Worm (Caenorhabditis elegans) whole organism, L1 larva: ENCODE results near the gene srw-57.
A peak's percentile ranks its signal among the peaks of the same experiment; 100 is the strongest.

ENCODE experiments used
- C16A3.4 ChIP-seq: fragments of 150-350 bp; optimal IDR thresholded peaks from 2 replicates; lab custom pipeline; 2014; ENCODE audit warnings: missing biosample characterization, missing genetic modification characterization
- F16B12.6 ChIP-seq: fragments of 150-350 bp; optimal IDR thresholded peaks from 2 replicates; lab custom pipeline; 2014; ENCODE audit warnings: missing biosample characterization, missing genetic modification characterization
- alr-1 ChIP-seq: fragments of 200-800 bp; sonication (Bioruptor generic); optimal IDR thresholded peaks from 2 replicates; lab custom pipeline; 2018; ENCODE audit warnings: borderline replicate concordance, mild to moderate bottlenecking, missing genetic modification characterization, missing compliant biosample characterization
- ama-1 ChIP-seq: fragments of 150-350 bp; optimal IDR thresholded peaks from 2 replicates; lab custom pipeline; 2014
- ceh-8 ChIP-seq: fragments of 200-800 bp; sonication (Bioruptor generic); optimal IDR thresholded peaks from 2 replicates; lab custom pipeline; 2018; ENCODE audit warnings: mild to moderate bottlenecking, missing genetic modification characterization, moderate library complexity, missing compliant biosample characterization
- ceh-82 ChIP-seq, 3 experiments: fragments of 150-350 bp in 1 of 3; sonication (generic microtip) in 2 of 3; optimal IDR thresholded peaks; 2 replicates each; lab custom pipeline; 2014 to 2017; ENCODE audit warnings: missing biosample characterization in 3 of 3, missing genetic modification characterization in 3 of 3
- ceh-90 ChIP-seq: sonication (generic microtip); optimal IDR thresholded peaks from 2 replicates; lab custom pipeline; 2016; ENCODE audit warnings: missing genetic modification characterization, missing compliant biosample characterization
- egl-13 ChIP-seq: sonication (generic microtip); optimal IDR thresholded peaks from 2 replicates; lab custom pipeline; 2016; ENCODE audit warnings: missing genotype, missing genetic modification reagents, missing genetic modification characterization, missing compliant biosample characterization
- egl-27 ChIP-seq, 2 experiments: fragments of 150-350 bp in 1 of 2; sonication (generic microtip); optimal IDR thresholded peaks; 3 replicates each; lab custom pipeline; 2017 to 2018; ENCODE audit warnings: missing biosample characterization in 2 of 2, missing genetic modification characterization in 2 of 2, missing genetic modification reagents in 2 of 2
- elt-3 ChIP-seq, 6 experiments: fragments of 150-350 bp in 1 of 6; sonication (generic microtip); optimal IDR thresholded peaks; 2 replicates each; lab custom pipeline; 2017 to 2018; ENCODE audit warnings: missing biosample characterization in 6 of 6, missing genetic modification characterization in 6 of 6, inconsistent platforms in 1 of 6
- fkh-10 ChIP-seq: sonication (generic microtip); optimal IDR thresholded peaks from 2 replicates; lab custom pipeline; 2017; ENCODE audit warnings: missing biosample characterization, missing genetic modification reagents, missing genetic modification characterization
- fkh-8 ChIP-seq: sonication (generic microtip); optimal IDR thresholded peaks from 2 replicates; lab custom pipeline; 2016; ENCODE audit warnings: mild to moderate bottlenecking, missing genetic modification characterization, missing compliant biosample characterization
- fos-1 ChIP-seq: fragments of 150-350 bp; optimal IDR thresholded peaks from 2 replicates; lab custom pipeline; 2014; ENCODE audit warnings: missing biosample characterization, missing genetic modification characterization
- grh-1 ChIP-seq: fragments of 200-800 bp; sonication (Bioruptor generic); IDR thresholded peaks from 2 replicates; pipeline ENCODE4 v1.3.6; 2022; ENCODE audit warnings: missing genetic modification reagents, missing genetic modification characterization, missing compliant biosample characterization
- hlh-4 ChIP-seq: sonication (generic microtip); optimal IDR thresholded peaks from 2 replicates; lab custom pipeline; 2016; ENCODE audit warnings: mild to moderate bottlenecking, missing genetic modification characterization, missing compliant biosample characterization
- hpl-2 ChIP-seq: fragments of 150-350 bp; optimal IDR thresholded peaks from 2 replicates; lab custom pipeline; 2014; ENCODE audit warnings: missing biosample characterization, missing genetic modification reagents, missing genetic modification characterization
- jun-1 ChIP-seq: fragments of 150-350 bp; optimal IDR thresholded peaks from 2 replicates; lab custom pipeline; 2014; ENCODE audit warnings: missing biosample characterization, missing genetic modification reagents, missing genetic modification characterization
- lin-13 ChIP-seq: fragments of 150-350 bp; optimal IDR thresholded peaks from 2 replicates; lab custom pipeline; 2014; ENCODE audit warnings: missing biosample characterization, missing genetic modification reagents, missing genetic modification characterization
- lin-14 ChIP-seq: fragments of 200-800 bp; sonication (Bioruptor generic); optimal IDR thresholded peaks from 2 replicates; lab custom pipeline; 2018; ENCODE audit warnings: mild to moderate bottlenecking, missing genetic modification characterization, moderate library complexity, missing compliant biosample characterization
- lin-15B ChIP-seq: fragments of 150-350 bp; sonication (generic microtip); optimal IDR thresholded peaks from 3 replicates; lab custom pipeline; 2014; ENCODE audit warnings: missing biosample characterization, missing genetic modification characterization
- lin-35 ChIP-seq, 2 experiments: fragments of 150-350 bp; optimal IDR thresholded peaks; 2 replicates each; lab custom pipeline; 2014; ENCODE audit warnings: missing biosample characterization in 2 of 2, missing genetic modification characterization in 2 of 2, missing genetic modification reagents in 2 of 2
- lin-39 ChIP-seq: fragments of 150-350 bp; optimal IDR thresholded peaks from 2 replicates; lab custom pipeline; 2014; ENCODE audit warnings: missing biosample characterization, missing genetic modification reagents, missing genetic modification characterization
- lsy-2 ChIP-seq, 2 experiments: fragments of 150-350 bp; optimal IDR thresholded peaks; 2 replicates each; lab custom pipeline; 2014; ENCODE audit warnings: missing biosample characterization in 2 of 2, missing genetic modification characterization in 2 of 2
- mdl-1 ChIP-seq, 2 experiments: fragments of 150-350 bp; optimal IDR thresholded peaks; 2 replicates each; lab custom pipeline; 2014 to 2017; ENCODE audit warnings: missing biosample characterization in 2 of 2, missing genetic modification characterization in 2 of 2, inconsistent platforms in 1 of 2
- nhr-11 ChIP-seq: fragments of 150-350 bp; optimal IDR thresholded peaks from 2 replicates; lab custom pipeline; 2014; ENCODE audit warnings: missing biosample characterization, missing genetic modification characterization
- nhr-19 ChIP-seq: fragments of 200-800 bp; sonication (Bioruptor generic); conservative IDR thresholded peaks from 2 replicates; pipeline ENCODE4 v1.3.6; 2022; ENCODE audit warnings: missing genetic modification characterization, missing compliant biosample characterization
- nhr-28 ChIP-seq: fragments of 150-350 bp; optimal IDR thresholded peaks from 2 replicates; lab custom pipeline; 2014; ENCODE audit warnings: missing biosample characterization, missing genetic modification characterization
- nhr-71 ChIP-seq: sonication (generic microtip); optimal IDR thresholded peaks from 2 replicates; lab custom pipeline; 2016; ENCODE audit warnings: mild to moderate bottlenecking, missing genetic modification characterization, moderate library complexity, missing compliant biosample characterization
- nhr-84 ChIP-seq: sonication (generic microtip); optimal IDR thresholded peaks from 2 replicates; lab custom pipeline; 2017; ENCODE audit warnings: missing biosample characterization, missing genetic modification characterization
- nhr-85 ChIP-seq: sonication (generic microtip); peaks from one replicate; lab custom pipeline; 2016; ENCODE audit warnings: missing genetic modification characterization, inconsistent platforms, missing compliant biosample characterization
- pag-3 ChIP-seq: sonication (generic microtip); optimal IDR thresholded peaks from 2 replicates; lab custom pipeline; 2017; ENCODE audit warnings: missing genetic modification characterization, mild to moderate bottlenecking, missing compliant biosample characterization, antibody characterized with exemption, borderline replicate concordance; ENCODE audit not compliant: insufficient read depth
- pax-3 ChIP-seq: fragments of 200-800 bp; sonication (Bioruptor generic); optimal IDR thresholded peaks from 2 replicates; lab custom pipeline; 2018; ENCODE audit warnings: mild to moderate bottlenecking, missing genetic modification characterization, moderate library complexity, missing compliant biosample characterization
- rnt-1 ChIP-seq: sonication (generic microtip); optimal IDR thresholded peaks from 2 replicates; lab custom pipeline; 2016; ENCODE audit warnings: mild to moderate bottlenecking, missing genetic modification characterization, moderate library complexity, missing compliant biosample characterization
- skn-1 ChIP-seq: fragments of 150-350 bp; optimal IDR thresholded peaks from 2 replicates; lab custom pipeline; 2014; ENCODE audit warnings: missing biosample characterization, missing genetic modification characterization
- sptf-1 ChIP-seq: fragments of 150-350 bp; optimal IDR thresholded peaks from 2 replicates; lab custom pipeline; 2014; ENCODE audit warnings: missing biosample characterization, missing genetic modification characterization
- swsn-7 ChIP-seq: sonication (generic microtip); optimal IDR thresholded peaks from 2 replicates; lab custom pipeline; 2016; ENCODE audit warnings: missing genetic modification characterization, missing compliant biosample characterization
- tbx-2 ChIP-seq: sonication (generic microtip); optimal IDR thresholded peaks from 2 replicates; lab custom pipeline; 2016; ENCODE audit warnings: missing genetic modification characterization, missing compliant biosample characterization
- tlp-1 ChIP-seq: fragments of 150-350 bp; optimal IDR thresholded peaks from 2 replicates; lab custom pipeline; 2014; ENCODE audit warnings: missing biosample characterization, missing genetic modification characterization
- unc-98 ChIP-seq: fragments of 200-800 bp; sonication (Bioruptor generic); IDR thresholded peaks from 2 replicates; pipeline ENCODE4 v1.3.6; 2022; ENCODE audit warnings: missing genetic modification characterization, missing compliant biosample characterization
- vab-15 ChIP-seq: sonication (generic microtip); optimal IDR thresholded peaks from 2 replicates; lab custom pipeline; 2017; ENCODE audit warnings: missing genotype, mild to moderate bottlenecking, missing genetic modification characterization, missing compliant biosample characterization
- zag-1 ChIP-seq: fragments of 150-350 bp; optimal IDR thresholded peaks from 2 replicates; lab custom pipeline; 2014; ENCODE audit warnings: missing biosample characterization, missing genetic modification characterization
- zip-4 ChIP-seq: fragments of 200-800 bp; sonication (Bioruptor generic); optimal IDR thresholded peaks from 2 replicates; lab custom pipeline; 2018; ENCODE audit warnings: mild to moderate bottlenecking, missing genetic modification characterization, moderate library complexity, missing compliant biosample characterization

Gene srw-57

ce11 chrV:15922979-15923378 is 31.9 kb downstream of the srw-57 start, which contains the start of gene F35E8.13:
Gene F35E8.13, plus strand, starts transcription at chrV:15923279.
- TF ChIP-seq nhr-71 (tag; lab: Kevin White, UChicago) (no peak), rnt-1 (tag; lab: Kevin White, UChicago) (no peak), hpl-2 (GFP tag; lab: Kevin White, UChicago) (no peak), fkh-10 (GFP tag; lab: Kevin White, UChicago) (no peak), swsn-7 (tag; lab: Kevin White, UChicago) (no peak), nhr-28 (tag; lab: Kevin White, UChicago) (no peak), lin-13 (GFP tag; lab: Kevin White, UChicago) (no peak), unc-98 (GFP tag; lab: Robert Waterston, UW) (no peak), ceh-82 (tag; optimal IDR thresholded peaks at IDR 0.05; lab: Kevin White, UChicago) (no peak), nhr-85 (tag; lab: Kevin White, UChicago) (no peak), tlp-1 (no peak), lsy-2 (tag; optimal IDR thresholded peaks at IDR 0.05; lab: Kevin White, UChicago) (no peak), lin-14 (GFP tag; lab: Kevin White, UChicago) (no peak), grh-1 (GFP tag; lab: Robert Waterston, UW) (no peak), sptf-1 (tag; lab: Kevin White, UChicago) (no peak), tbx-2 (tag; lab: Kevin White, UChicago) (no peak), jun-1 (tag; lab: Kevin White, UChicago) (no peak)

DNA sequence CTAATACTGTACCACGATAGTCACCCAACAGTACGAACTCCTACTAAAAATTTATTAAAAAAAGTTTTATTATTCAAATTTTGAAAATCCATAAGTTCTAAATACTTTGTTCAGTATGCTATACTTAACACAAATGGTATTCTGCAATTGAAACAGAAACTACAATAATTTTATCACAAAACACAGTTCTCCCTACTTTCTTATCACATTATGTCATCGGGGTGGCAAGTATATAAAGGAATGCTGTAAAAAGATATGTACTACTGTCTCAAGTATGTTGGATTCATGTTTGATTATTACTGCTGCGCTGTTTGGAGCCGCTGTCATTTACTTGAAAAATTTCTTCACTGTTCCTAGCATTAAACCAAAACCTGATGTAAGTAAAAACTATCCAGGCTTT is 33.7 kb downstream of the srw-57 start, which contains the start of gene cdr-1:
Gene cdr-1, plus strand, starts transcription at position 208 of the 400 bp plus-strand sequence.
- TF ChIP-seq zag-1 (tag; lab: Kevin White, UChicago) (no peak), elt-3 (tag; optimal IDR thresholded peaks at IDR 0.05; lab: Kevin White, UChicago) (peak in 1 of 6 experiments; percentile 11)

DNA sequence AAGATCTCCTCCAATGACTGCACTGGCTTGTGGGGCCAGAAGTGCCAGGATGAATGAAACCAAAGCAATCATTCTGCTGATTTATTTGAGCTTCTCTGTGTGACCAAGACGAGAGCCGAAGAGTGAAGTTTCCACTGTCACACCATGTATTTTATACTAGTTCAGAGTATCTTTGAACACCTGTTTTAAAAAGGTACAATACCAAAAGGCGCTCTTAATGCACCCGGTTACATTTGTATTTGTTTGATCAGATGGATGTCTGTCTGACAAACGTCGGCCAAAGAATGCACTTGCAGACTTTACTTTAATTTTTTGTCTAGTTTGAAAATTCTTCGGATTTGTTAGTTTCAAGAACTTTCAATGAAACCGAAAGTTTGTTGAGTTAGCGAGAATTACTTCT is 34.6 kb downstream of the srw-57 start, which contains the start of gene F35E8.10:
Gene F35E8.10, minus strand, starts transcription at position 101 of the 400 bp plus-strand sequence.
- TF ChIP-seq vab-15 (tag; lab: Kevin White, UChicago) = no peak
- no peak for TF ChIP-seq fkh-8 (tag; lab: Kevin White, UChicago)
- TF ChIP-seq ceh-8 = no peak
- TF ChIP-seq lin-15B = no peak
- no peak for TF ChIP-seq zag-1 (tag; lab: Kevin White, UChicago)
- no peak for TF ChIP-seq C16A3.4 (tag; lab: Kevin White, UChicago)
- TF ChIP-seq hlh-4 (tag; lab: Kevin White, UChicago) = no peak
- TF ChIP-seq alr-1 (tag; lab: Kevin White, UChicago) = no peak
- TF ChIP-seq mdl-1 (tag; optimal IDR thresholded peaks at IDR 0.05; lab: Kevin White, UChicago) = no peak
- no peak for TF ChIP-seq pax-3 (tag; lab: Kevin White, UChicago)
- no peak for TF ChIP-seq skn-1 (tag; lab: Kevin White, UChicago)
- no peak for TF ChIP-seq ceh-90 (tag; lab: Kevin White, UChicago)
- no peak for TF ChIP-seq nhr-19 (GFP tag; lab: Robert Waterston, UW)
- TF ChIP-seq, all 84 proteins: peak for 0

- no peak for TF ChIP-seq pag-3
- no peak for TF ChIP-seq nhr-11
- TF ChIP-seq zip-4 (GFP tag; lab: Kevin White, UChicago) = no peak
- no peak for TF ChIP-seq sptf-1 (tag; lab: Kevin White, UChicago)
- TF ChIP-seq ceh-90 (tag; lab: Kevin White, UChicago) = no peak
- TF ChIP-seq F16B12.6 (tag; lab: Kevin White, UChicago) = no peak
- no peak for TF ChIP-seq ama-1
- no peak for TF ChIP-seq lin-35 (GFP tag; optimal IDR thresholded peaks at IDR 0.05; lab: Kevin White, UChicago)
- TF ChIP-seq nhr-84 (tag; lab: Kevin White, UChicago) = no peak
- TF ChIP-seq lin-39 (tag; lab: Kevin White, UChicago) = no peak
- TF ChIP-seq nhr-71 (tag; lab: Kevin White, UChicago) = no peak
- no peak for TF ChIP-seq fos-1 (tag; lab: Kevin White, UChicago)
- TF ChIP-seq hlh-4 (tag; lab: Kevin White, UChicago) = no peak
- no peak for TF ChIP-seq egl-13 (tag; lab: Kevin White, UChicago)
- TF ChIP-seq vab-15 (tag; lab: Kevin White, UChicago) = no peak
- TF ChIP-seq fkh-8 (tag; lab: Kevin White, UChicago) = no peak
- TF ChIP-seq egl-27 (tag; optimal IDR thresholded peaks at IDR 0.05; lab: Kevin White, UChicago) = no peak
Measured at ce11 chrV:15917458-15917857, 37.4 kb downstream of the srw-57 start, which contains the start of gene F35E8.9. Gene F35E8.9, minus strand, starts transcription at chrV:15917558.
